Fruit fly (Drosophila melanogaster) whole organism, prepupa: ENCODE data around the gene Spec2.

Experiments used
- CG10631 ChIP-seq: fragments of 200-800 bp; sonication (Bioruptor generic); optimal IDR thresholded peaks from 2 replicates; lab custom pipeline; 2016; ENCODE audit warnings: missing biosample characterization, missing genetic modification characterization
- CG10669 ChIP-seq: fragments of 200-800 bp; sonication (Bioruptor generic); optimal IDR thresholded peaks from 3 replicates; lab custom pipeline; 2018; ENCODE audit warnings: missing biosample characterization, mild to moderate bottlenecking, missing genetic modification characterization, moderate library complexity
- CG11294 ChIP-seq: fragments of 200-800 bp; sonication (Bioruptor generic); IDR thresholded peaks from 2 replicates; pipeline ENCODE4 v1.3.6; 2022; ENCODE audit warnings: missing biosample characterization, missing genetic modification characterization
- CG11762 ChIP-seq: fragments of 200-800 bp; sonication (Bioruptor generic); optimal IDR thresholded peaks from 3 replicates; lab custom pipeline; 2016; ENCODE audit warnings: missing biosample characterization, missing genetic modification characterization; ENCODE audit not compliant: insufficient read depth
- CG11902 ChIP-seq: fragments of 200-800 bp; sonication (Bioruptor generic); optimal IDR thresholded peaks from 3 replicates; lab custom pipeline; 2016; ENCODE audit warnings: missing biosample characterization, missing genetic modification characterization
- CG15336 ChIP-seq: fragments of 200-800 bp; sonication (Bioruptor generic); IDR thresholded peaks from 2 replicates; pipeline ENCODE4 v1.3.6; 2022; ENCODE audit warnings: missing biosample characterization, missing genetic modification characterization
- CG1621 ChIP-seq: fragments of 200-800 bp; sonication (Bioruptor generic); optimal IDR thresholded peaks from 3 replicates; lab custom pipeline; 2018; ENCODE audit warnings: missing biosample characterization, mild to moderate bottlenecking, missing genetic modification characterization
- CG32006 ChIP-seq: fragments of 200-800 bp; sonication (Bioruptor generic); optimal IDR thresholded peaks from 3 replicates; lab custom pipeline; 2017; ENCODE audit warnings: missing biosample characterization, mild to moderate bottlenecking, missing genetic modification characterization
- CG34406 ChIP-seq: fragments of 200-800 bp; sonication (Bioruptor generic); optimal IDR thresholded peaks from 3 replicates; lab custom pipeline; 2016; ENCODE audit warnings: missing biosample characterization, missing genetic modification characterization
- CG3919 ChIP-seq: fragments of 200-800 bp; sonication (Bioruptor generic); optimal IDR thresholded peaks from 3 replicates; lab custom pipeline; 2016; ENCODE audit warnings: missing biosample characterization, missing genetic modification characterization
- CG4318 ChIP-seq: fragments of 200-800 bp; sonication (Bioruptor generic); optimal IDR thresholded peaks from 3 replicates; lab custom pipeline; 2017; ENCODE audit warnings: missing biosample characterization, mild to moderate bottlenecking, missing genetic modification characterization
- CG6163 ChIP-seq: fragments of 200-800 bp; sonication (Bioruptor generic); IDR thresholded peaks from 3 replicates; pipeline ENCODE4 v1.3.6; 2022; ENCODE audit warnings: missing biosample characterization, missing genetic modification characterization
- CG6276 ChIP-seq: fragments of 200-800 bp; sonication (Bioruptor generic); optimal IDR thresholded peaks from 2 replicates; lab custom pipeline; 2017; ENCODE audit warnings: missing biosample characterization, mild to moderate bottlenecking, missing genetic modification characterization
- CG6792 ChIP-seq: fragments of 200-800 bp; sonication (Bioruptor generic); optimal IDR thresholded peaks from 3 replicates; lab custom pipeline; 2016; ENCODE audit warnings: missing biosample characterization, missing genetic modification characterization
- CG6854 ChIP-seq: fragments of 200-800 bp; sonication (Bioruptor generic); optimal IDR thresholded peaks from 2 replicates; lab custom pipeline; 2017; ENCODE audit warnings: missing biosample characterization, mild to moderate bottlenecking, missing genetic modification characterization
- CG7368 ChIP-seq: fragments of 200-800 bp; sonication (Bioruptor generic); optimal IDR thresholded peaks from 3 replicates; lab custom pipeline; 2016; ENCODE audit warnings: missing biosample characterization, missing genetic modification characterization
- CG8119 ChIP-seq: fragments of 200-800 bp; sonication (Bioruptor generic); IDR thresholded peaks from 3 replicates; pipeline ENCODE4 v1.3.6; 2022; ENCODE audit warnings: missing biosample characterization, missing genetic modification characterization
- CG8319 ChIP-seq: fragments of 200-800 bp; sonication (Bioruptor generic); optimal IDR thresholded peaks from 3 replicates; lab custom pipeline; 2016; ENCODE audit warnings: missing biosample characterization, missing genetic modification characterization
- CG8632 ChIP-seq: fragments of 200-800 bp; sonication (Bioruptor generic); optimal IDR thresholded peaks from 3 replicates; lab custom pipeline; 2016; ENCODE audit warnings: missing biosample characterization, missing genetic modification characterization
- CG9139 ChIP-seq: fragments of 200-800 bp; sonication (Bioruptor generic); optimal IDR thresholded peaks from 3 replicates; lab custom pipeline; 2017; ENCODE audit warnings: missing biosample characterization, mild to moderate bottlenecking, missing genetic modification characterization
- Eip75B ChIP-seq: fragments of 200-800 bp; sonication (Bioruptor generic); optimal IDR thresholded peaks from 3 replicates; lab custom pipeline; 2016; ENCODE audit warnings: missing biosample characterization, missing genetic modification characterization
- Eip78C ChIP-seq: fragments of 200-800 bp; sonication (Bioruptor generic); peaks from one replicate; lab custom pipeline; 2016; ENCODE audit warnings: missing biosample characterization, missing genetic modification characterization
- Eip93F ChIP-seq: fragments of 200-800 bp; sonication (Bioruptor generic); optimal IDR thresholded peaks from 2 replicates; lab custom pipeline; 2016; ENCODE audit warnings: missing biosample characterization, mild to moderate bottlenecking, missing genetic modification characterization
- Ets21C ChIP-seq: fragments of 200-800 bp; sonication (Bioruptor generic); optimal IDR thresholded peaks from 3 replicates; lab custom pipeline; 2016; ENCODE audit warnings: missing biosample characterization, missing genetic modification characterization
- Ets96B ChIP-seq: fragments of 200-800 bp; optimal IDR thresholded peaks from 2 replicates; lab custom pipeline; 2019; ENCODE audit warnings: missing biosample characterization, mild to moderate bottlenecking, missing genetic modification characterization, moderate library complexity
- Gug ChIP-seq: fragments of 200-800 bp; sonication (Bioruptor generic); IDR thresholded peaks from 2 replicates; pipeline ENCODE4 v1.3.6; 2022; ENCODE audit warnings: missing biosample characterization, missing genetic modification characterization
- Hr38 ChIP-seq: sonication (Bioruptor generic); optimal IDR thresholded peaks from 2 replicates; lab custom pipeline; 2016; ENCODE audit warnings: missing biosample characterization, missing genetic modification characterization
- Hr4 ChIP-seq: fragments of 200-800 bp; sonication (Bioruptor generic); optimal IDR thresholded peaks from 3 replicates; lab custom pipeline; 2016; ENCODE audit warnings: missing biosample characterization, missing genetic modification characterization
- Lpt ChIP-seq: fragments of 200-800 bp; sonication (Bioruptor generic); optimal IDR thresholded peaks from 3 replicates; lab custom pipeline; 2016; ENCODE audit warnings: missing biosample characterization, missing genetic modification characterization
- Met ChIP-seq: fragments of 200-800 bp; sonication (Bioruptor generic); optimal IDR thresholded peaks from 3 replicates; lab custom pipeline; 2016; ENCODE audit warnings: missing biosample characterization, missing genetic modification characterization
- OdsH ChIP-seq: fragments of 200-800 bp; sonication (Bioruptor generic); optimal IDR thresholded peaks from 3 replicates; lab custom pipeline; 2016; ENCODE audit warnings: missing biosample characterization, missing genetic modification characterization
- Sox102F ChIP-seq: fragments of 200-800 bp; sonication (Bioruptor generic); optimal IDR thresholded peaks from 2 replicates; lab custom pipeline; 2016; ENCODE audit warnings: missing biosample characterization, mild to moderate bottlenecking, missing genetic modification characterization
- Sox15 ChIP-seq: fragments of 200-800 bp; sonication (Bioruptor generic); optimal IDR thresholded peaks from 3 replicates; lab custom pipeline; 2016; ENCODE audit warnings: missing biosample characterization, missing genetic modification characterization
- acj6 ChIP-seq: fragments of 200-800 bp; sonication (Bioruptor generic); optimal IDR thresholded peaks from 3 replicates; lab custom pipeline; 2016; ENCODE audit warnings: missing biosample characterization, missing genetic modification characterization
- dsx ChIP-seq: fragments of 200-800 bp; optimal IDR thresholded peaks from 3 replicates; lab custom pipeline; 2019; ENCODE audit warnings: missing biosample characterization, mild to moderate bottlenecking, missing genetic modification characterization, moderate library complexity; ENCODE audit not compliant: poor library complexity, severe bottlenecking
- eg ChIP-seq: fragments of 200-800 bp; sonication (Bioruptor generic); IDR thresholded peaks from 3 replicates; pipeline ENCODE4 v1.3.6; 2022; ENCODE audit warnings: missing biosample characterization, missing genetic modification characterization
- fkh ChIP-seq: fragments of 200-800 bp; sonication (Bioruptor generic); optimal IDR thresholded peaks from 3 replicates; lab custom pipeline; 2017; ENCODE audit warnings: missing biosample characterization, mild to moderate bottlenecking, missing genetic modification characterization, moderate library complexity
- lz ChIP-seq: fragments of 200-800 bp; sonication (Bioruptor generic); optimal IDR thresholded peaks from 3 replicates; lab custom pipeline; 2016; ENCODE audit warnings: missing biosample characterization, missing genetic modification characterization
- net ChIP-seq: fragments of 200-800 bp; sonication (Bioruptor generic); optimal IDR thresholded peaks from 3 replicates; lab custom pipeline; 2016; ENCODE audit warnings: missing biosample characterization, missing genetic modification characterization
- pdm3 ChIP-seq: fragments of 200-800 bp; sonication (Bioruptor generic); optimal IDR thresholded peaks from 3 replicates; lab custom pipeline; 2016; ENCODE audit warnings: missing biosample characterization, missing genetic modification characterization
- spab ChIP-seq: fragments of 200-800 bp; sonication (Bioruptor generic); optimal IDR thresholded peaks from 2 replicates; lab custom pipeline; 2017; ENCODE audit warnings: missing biosample characterization, mild to moderate bottlenecking, missing genetic modification characterization, missing genetic modification reagents
- ss ChIP-seq, 2 experiments: fragments of 200-800 bp; sonication (Bioruptor generic); optimal IDR thresholded peaks; 2 replicates in 1 of 2; 3 replicates in 1 of 2; lab custom pipeline; 2017 to 2018; ENCODE audit warnings: mild to moderate bottlenecking in 2 of 2, missing biosample characterization in 2 of 2, missing genetic modification characterization in 2 of 2, moderate library complexity in 1 of 2
- svp ChIP-seq: fragments of 200-800 bp; sonication (Bioruptor generic); peaks from one replicate; lab custom pipeline; 2016; ENCODE audit warnings: missing biosample characterization, missing genetic modification characterization
- vri ChIP-seq: fragments of 200-800 bp; sonication (Bioruptor generic); optimal IDR thresholded peaks from 3 replicates; lab custom pipeline; 2016; ENCODE audit warnings: missing biosample characterization, mild to moderate bottlenecking, missing genetic modification characterization

The Spec2 gene

dm6 chr3R:5621714-5622405, 2.1 kb downstream of the Spec2 start (continued):
- no peak for TF ChIP-seq fkh (GFP tag; lab: Kevin White, UChicago)
- peak; percentile 55 for TF ChIP-seq spab (GFP tag; lab: Kevin White, UChicago)
- TF ChIP-seq CG10631 (GFP tag; lab: Kevin White, UChicago): no peak
- no peak for TF ChIP-seq Sox15 (GFP tag; lab: Kevin White, UChicago)
- no peak for TF ChIP-seq Hr38 (GFP tag; lab: Kevin White, UChicago)
- peak; percentile 6 for TF ChIP-seq net (GFP tag; lab: Kevin White, UChicago)
- TF ChIP-seq pdm3 (GFP tag; lab: Kevin White, UChicago): no peak
- no peak for TF ChIP-seq eg (GFP tag; lab: Robert Waterston, UW)
- TF ChIP-seq Gug: no peak
- no peak for TF ChIP-seq CG6792 (GFP tag; lab: Kevin White, UChicago)
- peak; percentile 69 for TF ChIP-seq CG9139
- no peak for TF ChIP-seq Met (GFP tag; lab: Kevin White, UChicago)
- no peak for TF ChIP-seq Hr4 (GFP tag; lab: Kevin White, UChicago)
- TF ChIP-seq CG6854 (GFP tag; lab: Kevin White, UChicago): peak; percentile 46
- no peak for TF ChIP-seq CG7368 (GFP tag; lab: Kevin White, UChicago)
- TF ChIP-seq acj6 (GFP tag; lab: Kevin White, UChicago): no peak
- TF ChIP-seq CG11902 (GFP tag; lab: Kevin White, UChicago): no peak
- TF ChIP-seq ss (GFP tag; optimal IDR thresholded peaks at IDR 0.05; lab: Kevin White, UChicago): peak; percentile 85 to 86
- 0 out of 3 replicates have a peak, but pooled peaks have one; percentile 25 for TF ChIP-seq CG8119 (GFP tag; lab: Robert Waterston, UW)
- no peak for TF ChIP-seq Ets96B (tag; lab: Kevin White, UChicago)
- TF ChIP-seq Eip93F (GFP tag; lab: Kevin White, UChicago): no peak
- TF ChIP-seq svp (GFP tag; lab: Kevin White, UChicago): no peak

dm6 chr3R:5620387-5620956, 3.5 kb downstream of the Spec2 start:
- TF ChIP-seq CG8632: peak; percentile 65
- TF ChIP-seq vri: no peak
- peak; percentile 65 for TF ChIP-seq eg (GFP tag; lab: Robert Waterston, UW)
- TF ChIP-seq CG9139: no peak
- TF ChIP-seq CG11294 (GFP tag; lab: Robert Waterston, UW): no peak
- TF ChIP-seq CG3919: peak; percentile 75
- peak; percentile 86 for TF ChIP-seq CG32006
- peak; percentile 81 for TF ChIP-seq fkh (GFP tag; lab: Kevin White, UChicago)
- peak; percentile 67 for TF ChIP-seq Eip75B
- TF ChIP-seq Sox15 (GFP tag; lab: Kevin White, UChicago): peak; percentile 54
- peak; percentile 60 for TF ChIP-seq CG10631 (GFP tag; lab: Kevin White, UChicago)
- peak; percentile 14 for TF ChIP-seq CG11762 (GFP tag; lab: Kevin White, UChicago)
- peak; percentile 67 for TF ChIP-seq Hr4 (GFP tag; lab: Kevin White, UChicago)
- peak; percentile 60; the same call in 1 of the 3 replicates for TF ChIP-seq CG8119 (GFP tag; lab: Robert Waterston, UW)
- peak; percentile 36 for TF ChIP-seq CG7368 (GFP tag; lab: Kevin White, UChicago)
- peak; percentile 17 for TF ChIP-seq Lpt (GFP tag; lab: Kevin White, UChicago)
- TF ChIP-seq Ets21C: peak; percentile 19
- peak; percentile 57 for TF ChIP-seq pdm3 (GFP tag; lab: Kevin White, UChicago)
- peak; percentile 51 for TF ChIP-seq Gug
- TF ChIP-seq CG34406 (GFP tag; lab: Kevin White, UChicago): peak; percentile 56
- TF ChIP-seq Eip93F (GFP tag; lab: Kevin White, UChicago): no peak
- peak; percentile 69 for TF ChIP-seq Met (GFP tag; lab: Kevin White, UChicago)
- peak; percentile 57 for TF ChIP-seq CG11902 (GFP tag; lab: Kevin White, UChicago)
- peak; percentile 51 for TF ChIP-seq lz
- TF ChIP-seq CG15336 (GFP tag; lab: Robert Waterston, UW): no peak
- TF ChIP-seq spab (GFP tag; lab: Kevin White, UChicago): peak; percentile 48
- TF ChIP-seq svp (GFP tag; lab: Kevin White, UChicago): peak; percentile 90
- TF ChIP-seq CG4318 (GFP tag; lab: Kevin White, UChicago): peak; percentile 73
- TF ChIP-seq CG8319 (GFP tag; lab: Kevin White, UChicago): peak; percentile 59
- peak; percentile 49 for TF ChIP-seq CG10669 (GFP tag; lab: Kevin White, UChicago)
- TF ChIP-seq CG6163: peak; percentile 76
- peak; percentile 58 for TF ChIP-seq CG6276
- peak; percentile 61 for TF ChIP-seq Sox102F
- peak; percentile 92 for TF ChIP-seq Eip78C (GFP tag; lab: Kevin White, UChicago)
- TF ChIP-seq CG6792 (GFP tag; lab: Kevin White, UChicago): peak; percentile 55
- TF ChIP-seq dsx: no peak
- TF ChIP-seq net (GFP tag; lab: Kevin White, UChicago): peak; percentile 73
- peak; percentile 58 for TF ChIP-seq OdsH (GFP tag; lab: Kevin White, UChicago)
- TF ChIP-seq CG1621 (tag; lab: Kevin White, UChicago): peak; percentile 14
- peak in 1 of 2 experiments; percentile 51 for TF ChIP-seq ss (GFP tag; optimal IDR thresholded peaks at IDR 0.05; lab: Kevin White, UChicago)
